Worm (Caenorhabditis elegans): ENCODE data around the gene grd-1.

- TF ChIP-seq nhr-76 (tag; optimal IDR thresholded peaks at IDR 0.05) (no peak), lin-13 (GFP tag; optimal IDR thresholded peaks at IDR 0.05) (peak; percentile 67), dpl-1 (GFP tag; optimal IDR thresholded peaks at IDR 0.05) (peak; percentile 50), ztf-11 (tag; optimal IDR thresholded peaks at IDR 0.05) (no peak), lin-15B (tag; optimal IDR thresholded peaks at IDR 0.05) (no peak), lin-38 (GFP tag; IDR thresholded peaks at IDR 0.05) (peak; percentile 78), daf-16 (GFP tag; optimal IDR thresholded peaks at IDR 0.05) (peak; percentile 54 to 95), daf-16 (tag; optimal IDR thresholded peaks at IDR 0.05) (peak; percentile 74), lin-39 (tag; optimal IDR thresholded peaks at IDR 0.05) (no peak), nhr-237 (tag; optimal IDR thresholded peaks at IDR 0.05) (no peak), mdl-1 (tag; optimal IDR thresholded peaks at IDR 0.05) (peak in 1 of 2 experiments; percentile 82), ces-1 (GFP tag; optimal IDR thresholded peaks at IDR 0.05) (peak; percentile 41)
These were observed 13.8 kb upstream of the grd-1 start for ce11 chrX:11095480-11095879.

All from whole organism, L4 larva.